Fruit fly (Drosophila melanogaster): ENCODE results near the gene Ndc1.

Ndc1 gene

DNA sequence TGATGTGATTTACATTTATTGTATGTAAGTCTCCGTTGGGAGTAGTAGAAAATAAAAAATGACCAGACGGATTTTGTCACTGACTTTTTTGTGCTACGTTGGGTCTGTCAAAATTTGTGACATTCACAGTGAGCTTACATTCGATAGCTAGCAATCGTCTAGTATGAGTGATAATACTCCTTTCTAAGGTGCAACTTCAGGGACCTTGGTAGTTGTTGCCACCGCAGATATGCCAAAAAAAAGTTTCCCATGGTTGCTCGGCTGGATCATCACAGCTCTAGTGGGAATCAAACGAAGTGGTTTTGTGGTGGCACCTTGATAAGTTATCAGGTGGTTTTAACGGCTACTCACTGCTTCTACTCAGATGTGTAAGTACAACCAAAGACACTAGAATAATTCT, 30.7 kb upstream of the Ndc1 start, which contains the start of gene tbrd-1:
Gene tbrd-1 (minus strand): TSS at position 101 of the 400 bp plus-strand sequence.
- TF ChIP-seq CG17801 (GFP tag; optimal IDR thresholded peaks at IDR 0.05; ENCODE audit: partially characterized antibody) = no peak

DNA sequence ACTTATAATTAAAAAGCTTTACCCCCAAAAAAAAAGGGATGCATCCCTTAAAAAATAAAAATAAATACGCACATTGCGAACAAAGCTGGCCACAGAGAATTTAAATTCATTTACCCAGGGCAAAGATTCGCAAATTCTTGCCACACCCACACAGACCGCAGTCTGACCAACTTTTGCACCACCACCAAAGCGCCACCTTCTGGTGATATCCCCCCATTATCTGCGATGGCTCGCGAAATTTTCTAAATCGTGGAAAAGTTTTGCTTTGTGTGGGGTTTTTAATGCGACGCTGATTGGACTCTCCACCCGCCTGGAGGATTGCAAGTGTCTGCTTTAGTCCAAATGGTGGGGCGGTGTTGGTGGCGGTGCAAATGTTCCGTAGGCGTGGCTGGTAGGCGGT, 24.1 kb upstream of the Ndc1 start:
- no peak for TF ChIP-seq CG17801 (GFP tag; optimal IDR thresholded peaks at IDR 0.05; ENCODE audit: partially characterized antibody)

- no peak for TF ChIP-seq CG17801 (GFP tag; optimal IDR thresholded peaks at IDR 0.05; ENCODE audit: partially characterized antibody)
Measured at dm6 chr3R:23902034-23902433, 22.2 kb upstream of the Ndc1 start.

- TF ChIP-seq CG17801 (GFP tag; optimal IDR thresholded peaks at IDR 0.05; ENCODE audit: partially characterized antibody) = no peak
Measured at dm6 chr3R:23902557-23902956, 21.6 kb upstream of the Ndc1 start.

dm6 chr3R:23903425-23903824, 20.8 kb upstream of the Ndc1 start:
- TF ChIP-seq CG17801 (GFP tag; optimal IDR thresholded peaks at IDR 0.05; ENCODE audit: partially characterized antibody) = no peak

dm6 chr3R:23909347-23909862, 14.8 kb upstream of the Ndc1 start:
- TF ChIP-seq CG17801 (GFP tag; optimal IDR thresholded peaks at IDR 0.05; ENCODE audit: partially characterized antibody) = no peak

- TF ChIP-seq CG17801 (GFP tag; optimal IDR thresholded peaks at IDR 0.05; ENCODE audit: partially characterized antibody) = no peak
Measured at dm6 chr3R:23910260-23910887, 13.8 kb upstream of the Ndc1 start.

DNA sequence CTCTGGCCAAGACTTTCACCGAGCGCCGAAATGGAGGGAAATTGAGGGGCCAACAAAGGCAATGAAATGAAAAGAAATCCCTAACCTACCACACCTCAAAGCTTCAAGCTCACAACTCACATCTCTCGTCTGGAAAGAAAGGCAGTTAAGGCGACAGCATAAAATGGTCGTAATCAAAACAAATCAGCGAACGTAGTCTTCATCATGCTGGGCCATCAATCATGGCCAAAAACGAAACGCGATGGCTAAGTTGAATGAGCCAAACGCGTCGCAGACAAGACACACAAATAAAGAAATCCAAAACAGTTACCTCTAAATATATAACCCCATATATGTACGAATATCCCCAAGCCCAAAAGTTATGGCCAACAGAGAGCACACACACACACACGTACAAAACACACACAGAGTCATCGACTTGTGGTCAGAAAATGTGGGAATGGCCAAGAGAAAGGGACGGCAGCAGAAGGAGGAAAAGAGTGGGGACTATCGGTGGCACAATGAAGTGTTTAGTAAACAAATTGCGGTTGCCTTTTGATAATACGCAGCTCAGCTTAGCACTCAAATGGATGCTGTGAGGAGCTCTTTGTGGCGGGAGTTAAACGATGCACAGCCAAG, 13.0 kb upstream of the Ndc1 start:
- no peak for TF ChIP-seq CG17801 (GFP tag; optimal IDR thresholded peaks at IDR 0.05; ENCODE audit: partially characterized antibody)

dm6 chr3R:23912349-23912748, 11.8 kb upstream of the Ndc1 start:
- no peak for TF ChIP-seq CG17801 (GFP tag; optimal IDR thresholded peaks at IDR 0.05; ENCODE audit: partially characterized antibody)

DNA sequence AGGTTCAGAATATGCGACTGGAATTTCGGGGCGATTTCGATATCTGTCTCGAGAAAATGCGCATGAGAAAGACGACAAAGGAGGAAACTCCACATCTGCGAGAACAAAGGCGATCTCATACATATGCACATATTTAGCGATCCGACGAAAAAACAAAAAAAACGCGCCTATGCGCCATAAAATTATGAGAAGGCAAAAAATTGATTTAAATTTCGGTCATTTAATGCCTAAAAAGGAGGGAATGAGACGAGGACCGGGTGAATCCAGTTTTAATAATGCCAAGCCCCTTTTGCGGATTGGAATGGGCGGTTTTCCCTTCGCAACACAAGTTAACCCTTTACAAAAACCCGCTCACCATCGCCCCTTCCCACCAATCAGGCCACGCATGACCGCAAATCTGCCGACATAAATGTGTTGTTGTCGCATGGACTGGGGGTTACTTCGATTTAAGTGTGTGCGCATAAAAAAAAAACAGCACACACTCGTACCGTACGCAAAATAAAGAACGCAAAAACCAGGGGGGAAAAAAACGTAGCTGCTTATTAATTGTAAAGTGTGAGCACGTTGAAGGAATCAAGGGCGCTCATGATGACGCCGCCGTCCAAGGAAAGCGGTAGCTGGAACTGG, 9.7 kb upstream of the Ndc1 start:
- no peak for TF ChIP-seq CG17801 (GFP tag; optimal IDR thresholded peaks at IDR 0.05; ENCODE audit: partially characterized antibody)

- no peak for TF ChIP-seq CG17801 (GFP tag; optimal IDR thresholded peaks at IDR 0.05; ENCODE audit: partially characterized antibody)
Measured at dm6 chr3R:23915042-23915428, 9.2 kb upstream of the Ndc1 start.

- no peak for TF ChIP-seq CG17801 (GFP tag; optimal IDR thresholded peaks at IDR 0.05; ENCODE audit: partially characterized antibody)
Measured at dm6 chr3R:23915967-23916366, 8.2 kb upstream of the Ndc1 start.

dm6 chr3R:23919366-23919765, 4.8 kb upstream of the Ndc1 start:
- TF ChIP-seq CG17801 (GFP tag; optimal IDR thresholded peaks at IDR 0.05; ENCODE audit: partially characterized antibody) = no peak

dm6 chr3R:23920387-23920786, 3.8 kb upstream of the Ndc1 start:
- no peak for TF ChIP-seq CG17801 (GFP tag; optimal IDR thresholded peaks at IDR 0.05; ENCODE audit: partially characterized antibody)

dm6 chr3R:23920874-23921539, 3.2 kb upstream of the Ndc1 start:
- peak; percentile 47 for TF ChIP-seq CG17801 (GFP tag; optimal IDR thresholded peaks at IDR 0.05; ENCODE audit: partially characterized antibody)
